Fruit fly (Drosophila melanogaster) whole organism: ENCODE data around the gene Cdc42.

Source experiments
- CG8478 ChIP-seq: fragments of >200 bp; optimal IDR thresholded peaks from 2 replicates; lab custom pipeline; 2018; ENCODE audit warnings: inconsistent platforms
- EcR ChIP-seq, 2 experiments: fragments of >200 bp; optimal IDR thresholded peaks; 2 replicates each; lab custom pipeline; 2017; ENCODE audit warnings: missing biosample characterization in 2 of 2, missing genetic modification characterization in 2 of 2, missing genetic modification reagents in 2 of 2
- pan ChIP-seq: fragments of >200 bp; optimal IDR thresholded peaks from 2 replicates; lab custom pipeline; 2017
- psq ChIP-seq: fragments of >200 bp; optimal IDR thresholded peaks from 2 replicates; lab custom pipeline; 2017

DNA sequence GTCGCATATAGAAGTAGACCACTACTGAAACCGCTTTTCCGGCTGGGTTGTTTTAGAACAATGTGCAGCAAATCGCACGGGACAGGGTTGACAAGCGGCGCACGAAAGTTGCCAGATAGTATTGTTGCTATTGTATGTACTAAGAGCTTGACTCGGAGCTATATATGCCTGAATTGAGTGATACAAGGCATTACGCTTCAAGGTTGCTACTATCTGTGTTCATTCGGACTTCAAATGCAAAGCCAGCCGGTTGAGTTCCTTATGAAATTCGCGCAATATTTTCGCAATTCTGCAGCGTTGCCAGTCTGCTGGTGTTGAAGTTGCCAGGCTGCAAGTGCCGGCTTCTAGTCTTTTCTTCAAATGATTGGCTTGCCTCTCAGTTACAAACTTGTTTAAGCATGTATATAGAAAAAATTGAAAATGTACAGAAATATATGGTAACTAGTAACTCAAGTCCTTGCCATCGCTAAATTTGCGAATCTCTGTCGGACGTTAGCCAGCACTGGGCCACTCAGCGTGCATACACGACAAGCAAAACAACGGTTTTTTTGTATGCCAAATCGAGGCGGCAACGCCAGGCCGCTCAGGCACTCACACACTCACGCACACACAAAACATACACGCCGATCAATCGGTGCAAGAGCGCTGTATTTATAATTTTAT, 45.0 kb upstream of the Cdc42 start, which contains the start of the genes Ranbp21 and Elys:
- no peak for TF ChIP-seq psq
- TF ChIP-seq CG8478 (lab: Kevin White, UChicago), result no peak
- TF ChIP-seq pan (lab: Kevin White, UChicago), result no peak
- TF ChIP-seq EcR (GFP tag; optimal IDR thresholded peaks at IDR 0.05; lab: Kevin White, UChicago), result no peak
